Worm (Caenorhabditis elegans) whole organism, late embryonic: ENCODE results near the gene mel-11.

Experiments
- C08G9.2 ChIP-seq: sonication (generic microtip); optimal IDR thresholded peaks from 2 replicates; lab custom pipeline; 2016; ENCODE audit warnings: mild to moderate bottlenecking, missing genetic modification characterization, moderate library complexity, missing compliant biosample characterization
- F13H6.1 ChIP-seq: sonication (generic microtip); optimal IDR thresholded peaks from 2 replicates; lab custom pipeline; 2016; ENCODE audit warnings: missing genetic modification characterization, missing compliant biosample characterization
- T23F11.4 ChIP-seq: fragments of 200-800 bp; sonication (Bioruptor generic); optimal IDR thresholded peaks from 2 replicates; lab custom pipeline; 2018; ENCODE audit warnings: mild to moderate bottlenecking, missing genetic modification characterization, missing compliant biosample characterization
- ahr-1 ChIP-seq: sonication (generic microtip); optimal IDR thresholded peaks from 2 replicates; lab custom pipeline; 2016; ENCODE audit warnings: missing genetic modification characterization, missing compliant biosample characterization
- ama-1 ChIP-seq: fragments of 150-350 bp; optimal IDR thresholded peaks from 2 replicates; lab custom pipeline; 2014
- ceh-19 ChIP-seq: fragments of 200-800 bp; sonication (Bioruptor generic); optimal IDR thresholded peaks from 2 replicates; lab custom pipeline; 2018; ENCODE audit warnings: mild to moderate bottlenecking, missing genetic modification characterization, missing compliant biosample characterization
- ceh-24 ChIP-seq: sonication (generic microtip); optimal IDR thresholded peaks from 2 replicates; lab custom pipeline; 2016; ENCODE audit warnings: mild to moderate bottlenecking, missing genetic modification characterization, missing compliant biosample characterization
- ceh-45 ChIP-seq: fragments of 200-800 bp; sonication (Bioruptor generic); IDR thresholded peaks from 2 replicates; pipeline ENCODE4 v1.3.6; 2022; ENCODE audit warnings: missing genetic modification reagents, missing genetic modification characterization, missing compliant biosample characterization
- ceh-6 ChIP-seq: fragments of 200-800 bp; sonication (Bioruptor generic); optimal IDR thresholded peaks from 2 replicates; lab custom pipeline; 2018; ENCODE audit warnings: mild to moderate bottlenecking, missing genetic modification characterization, missing compliant biosample characterization
- ceh-9 ChIP-seq: sonication (generic microtip); optimal IDR thresholded peaks from 2 replicates; lab custom pipeline; 2016; ENCODE audit warnings: mild to moderate bottlenecking, missing genetic modification characterization, inconsistent platforms, missing compliant biosample characterization
- che-1 ChIP-seq: sonication (generic microtip); optimal IDR thresholded peaks from 2 replicates; lab custom pipeline; 2016; ENCODE audit warnings: mild to moderate bottlenecking, missing genetic modification characterization, missing compliant biosample characterization
- elt-4 ChIP-seq: sonication (generic microtip); optimal IDR thresholded peaks from 2 replicates; lab custom pipeline; 2016; ENCODE audit warnings: missing genetic modification characterization, missing compliant biosample characterization
- ets-4 ChIP-seq: sonication (generic microtip); optimal IDR thresholded peaks from 2 replicates; lab custom pipeline; 2016; ENCODE audit warnings: missing genetic modification characterization, missing compliant biosample characterization
- fax-1 ChIP-seq: sonication (generic microtip); optimal IDR thresholded peaks from 2 replicates; lab custom pipeline; 2016; ENCODE audit warnings: missing genotype, missing genetic modification characterization, missing compliant biosample characterization
- fkh-6 ChIP-seq: sonication (generic microtip); optimal IDR thresholded peaks from 2 replicates; lab custom pipeline; 2016; ENCODE audit warnings: missing genetic modification characterization, missing compliant biosample characterization
- gmeb-2 ChIP-seq: sonication (generic microtip); optimal IDR thresholded peaks from 2 replicates; lab custom pipeline; 2016; ENCODE audit warnings: missing genetic modification characterization, inconsistent platforms, missing compliant biosample characterization
- hlh-15 ChIP-seq: sonication (generic microtip); optimal IDR thresholded peaks from 2 replicates; lab custom pipeline; 2016; ENCODE audit warnings: missing genetic modification characterization, missing compliant biosample characterization
- hlh-30 ChIP-seq: sonication (generic microtip); optimal IDR thresholded peaks from 2 replicates; lab custom pipeline; 2017; ENCODE audit warnings: antibody characterized with exemption, missing genetic modification characterization, missing compliant biosample characterization; ENCODE audit not compliant: insufficient read depth
- hlh-6 ChIP-seq: sonication (generic microtip); optimal IDR thresholded peaks from 2 replicates; lab custom pipeline; 2016; ENCODE audit warnings: missing genotype, missing genetic modification characterization, missing compliant biosample characterization
- lim-6 ChIP-seq: sonication (generic microtip); optimal IDR thresholded peaks from 2 replicates; lab custom pipeline; 2016; ENCODE audit warnings: missing genetic modification characterization, missing compliant biosample characterization
- lin-11 ChIP-seq: fragments of 200-800 bp; sonication (Bioruptor generic); optimal IDR thresholded peaks from 2 replicates; lab custom pipeline; 2018; ENCODE audit warnings: mild to moderate bottlenecking, missing genetic modification characterization, missing compliant biosample characterization
- mec-3 ChIP-seq: sonication (generic microtip); optimal IDR thresholded peaks from 2 replicates; lab custom pipeline; 2016; ENCODE audit warnings: borderline replicate concordance, missing genetic modification characterization, missing compliant biosample characterization
- nhr-11 ChIP-seq: fragments of 150-350 bp; optimal IDR thresholded peaks from 2 replicates; lab custom pipeline; 2014; ENCODE audit warnings: missing biosample characterization, missing genetic modification characterization
- npax-4 ChIP-seq: sonication (generic microtip); optimal IDR thresholded peaks from 2 replicates; lab custom pipeline; 2016; ENCODE audit warnings: missing genetic modification characterization, missing compliant biosample characterization
- odd-2 ChIP-seq: sonication (generic microtip); optimal IDR thresholded peaks from 2 replicates; lab custom pipeline; 2017; ENCODE audit warnings: antibody characterized with exemption, mild to moderate bottlenecking, missing genetic modification characterization, missing compliant biosample characterization
- pag-3 ChIP-seq: sonication (generic microtip); optimal IDR thresholded peaks from 2 replicates; lab custom pipeline; 2016; ENCODE audit warnings: missing compliant biosample characterization, missing genetic modification characterization, borderline replicate concordance
- pax-1 ChIP-seq: fragments of 150-350 bp; optimal IDR thresholded peaks from 2 replicates; lab custom pipeline; 2014; ENCODE audit warnings: missing biosample characterization, missing genetic modification characterization
- pha-2 ChIP-seq: sonication (generic microtip); optimal IDR thresholded peaks from 2 replicates; lab custom pipeline; 2017; ENCODE audit warnings: mild to moderate bottlenecking, missing genetic modification characterization, missing compliant biosample characterization
- sdc-2 ChIP-seq: sonication (generic microtip); optimal IDR thresholded peaks from 2 replicates; lab custom pipeline; 2016; ENCODE audit warnings: missing genotype, missing genetic modification characterization, missing compliant biosample characterization
- sox-4 ChIP-seq: sonication (generic microtip); optimal IDR thresholded peaks from 2 replicates; lab custom pipeline; 2017; ENCODE audit warnings: mild to moderate bottlenecking, missing genetic modification characterization, inconsistent platforms, missing compliant biosample characterization
- syd-9 ChIP-seq: sonication (generic microtip); optimal IDR thresholded peaks from 2 replicates; lab custom pipeline; 2016; ENCODE audit warnings: mild to moderate bottlenecking, missing genetic modification characterization, moderate library complexity, missing compliant biosample characterization
- tbx-2 ChIP-seq: sonication (generic microtip); optimal IDR thresholded peaks from 2 replicates; lab custom pipeline; 2016; ENCODE audit warnings: missing genetic modification characterization, missing compliant biosample characterization
- ttx-3 ChIP-seq: sonication (generic microtip); optimal IDR thresholded peaks from 2 replicates; lab custom pipeline; 2016; ENCODE audit warnings: missing genetic modification reagents, missing genetic modification characterization, missing compliant biosample characterization
- unc-3 ChIP-seq, 2 experiments: fragments of 200-800 bp in 1 of 2; sonication (Bioruptor generic) in 1 of 2; sonication (generic microtip) in 1 of 2; conservative IDR thresholded peaks in 1 of 2; optimal IDR thresholded peaks in 1 of 2; 2 replicates each; pipeline versions ENCODE4 v1.3.6 to Lab custom; 2016 to 2022; ENCODE audit warnings: missing compliant biosample characterization in 2 of 2, missing genetic modification characterization in 2 of 2, missing genetic modification reagents in 1 of 2
- unc-42 ChIP-seq: sonication (generic microtip); optimal IDR thresholded peaks from 2 replicates; lab custom pipeline; 2016; ENCODE audit warnings: missing genotype, missing genetic modification characterization, missing compliant biosample characterization
- unc-55 ChIP-seq: sonication (generic microtip); optimal IDR thresholded peaks from 2 replicates; lab custom pipeline; 2017; ENCODE audit warnings: missing biosample characterization, missing genetic modification reagents, missing genetic modification characterization
- unc-86 ChIP-seq: sonication (generic microtip); optimal IDR thresholded peaks from 2 replicates; lab custom pipeline; 2016; ENCODE audit warnings: missing genetic modification characterization, missing compliant biosample characterization
- ztf-16 ChIP-seq: sonication (generic microtip); optimal IDR thresholded peaks from 2 replicates; lab custom pipeline; 2017; ENCODE audit warnings: missing genetic modification characterization, missing compliant biosample characterization

Gene mel-11

ce11 chrII:9403846-9404245 is 45.5 kb downstream of the mel-11 start, which contains the start of gene Y51B9A.5:
Gene Y51B9A.5, plus strand, starts transcription at chrII:9404146.
- TF ChIP-seq unc-55 = no peak
- TF ChIP-seq ets-4 (tag; lab: Kevin White, UChicago) = no peak
- TF ChIP-seq syd-9 (tag; lab: Kevin White, UChicago) = no peak
- TF ChIP-seq gmeb-2 (tag; lab: Kevin White, UChicago) = no peak
- TF ChIP-seq ahr-1 (tag; lab: Kevin White, UChicago) = no peak
- no peak for TF ChIP-seq fax-1 (tag; lab: Kevin White, UChicago)
- no peak for TF ChIP-seq hlh-15
- no peak for TF ChIP-seq sdc-2 (tag; lab: Kevin White, UChicago)
- TF ChIP-seq elt-4 (tag; lab: Kevin White, UChicago) = no peak
- no peak for TF ChIP-seq ceh-24 (tag; lab: Kevin White, UChicago)
- TF ChIP-seq ama-1 (lab: Kevin White, UChicago) = no peak
- TF ChIP-seq odd-2 (tag; lab: Kevin White, UChicago) = no peak
- TF ChIP-seq pax-1 (tag; lab: Kevin White, UChicago) = no peak
- TF ChIP-seq unc-42 (tag; lab: Kevin White, UChicago) = no peak
- TF ChIP-seq unc-86 (tag; lab: Kevin White, UChicago) = no peak
- TF ChIP-seq ztf-16 (tag; lab: Kevin White, UChicago) = no peak
- TF ChIP-seq ceh-45 = no peak
- no peak for TF ChIP-seq T23F11.4 (GFP tag; lab: Kevin White, UChicago)

ce11 chrII:9407020-9407419 is 48.7 kb downstream of the mel-11 start, which contains the start of gene mpz-6:
Gene mpz-6, minus strand, starts transcription at chrII:9407120.
- TF ChIP-seq syd-9 (tag; lab: Kevin White, UChicago) (no peak), unc-42 (tag; lab: Kevin White, UChicago) (no peak), ttx-3 (tag; lab: Kevin White, UChicago) (no peak), pha-2 (tag; lab: Kevin White, UChicago) (no peak), hlh-6 (tag; lab: Kevin White, UChicago) (no peak), ceh-19 (GFP tag; lab: Kevin White, UChicago) (no peak), unc-86 (tag; lab: Kevin White, UChicago) (no peak), sdc-2 (tag; lab: Kevin White, UChicago) (no peak), ceh-9 (no peak), C08G9.2 (no peak), npax-4 (tag; lab: Kevin White, UChicago) (no peak)
- TF ChIP-seq, all 69 proteins: peak for 0

- no peak for TF ChIP-seq T23F11.4 (GFP tag; lab: Kevin White, UChicago)
- TF ChIP-seq ceh-19 (GFP tag; lab: Kevin White, UChicago) = no peak
- no peak for TF ChIP-seq unc-86 (tag; lab: Kevin White, UChicago)
- TF ChIP-seq nhr-11 = no peak
Observed at ce11 chrII:9407469-9407868, 49.1 kb downstream of the mel-11 start, which contains the start of gene arrd-2. Gene arrd-2, plus strand, starts transcription at chrII:9407769.

- TF ChIP-seq sox-4 (tag; lab: Kevin White, UChicago) = no peak
- no peak for TF ChIP-seq hlh-30 (tag; lab: Kevin White, UChicago)
- TF ChIP-seq gmeb-2 (tag; lab: Kevin White, UChicago) = no peak
Observed at ce11 chrII:9411497-9411896, 53.2 kb downstream of the mel-11 start, which contains the start of gene M176.9. Gene M176.9, minus strand, starts transcription at chrII:9411597.

DNA sequence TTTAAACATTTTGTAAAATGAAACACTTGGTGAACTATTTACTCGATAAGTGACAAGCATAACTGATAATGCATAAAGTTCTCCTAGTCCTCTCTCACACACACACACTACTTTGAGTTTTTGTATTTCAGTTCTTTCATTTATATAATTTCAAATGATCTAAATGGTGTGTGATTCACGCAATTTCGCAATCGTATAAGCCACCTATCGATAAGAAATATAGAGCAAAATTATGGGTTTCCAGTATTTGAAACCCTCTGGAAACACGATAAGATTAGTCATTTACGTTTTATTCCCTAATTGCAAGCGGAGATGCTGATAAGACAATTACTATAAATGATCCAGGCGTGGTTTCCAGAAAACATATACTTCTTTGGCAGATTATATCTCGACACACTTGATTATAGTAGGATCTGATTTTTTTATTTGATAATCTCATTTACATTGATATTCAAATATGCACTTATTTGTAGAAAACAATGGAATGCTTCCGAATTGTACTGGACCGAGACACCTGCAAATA is 53.8 kb downstream of the mel-11 start, which contains the start of gene arrd-3:
Gene arrd-3 (plus strand): TSS at position 473 of the 523 bp plus-strand sequence.
- TF ChIP-seq odd-2 (tag; lab: Kevin White, UChicago) = no peak
- TF ChIP-seq mec-3 (tag; lab: Kevin White, UChicago) = no peak
- TF ChIP-seq lin-11 (tag; lab: Kevin White, UChicago) = no peak
- TF ChIP-seq ets-4 (tag; lab: Kevin White, UChicago) = no peak
- no peak for TF ChIP-seq ahr-1 (tag; lab: Kevin White, UChicago)
- no peak for TF ChIP-seq pag-3 (tag; lab: Kevin White, UChicago)
- TF ChIP-seq C08G9.2 = no peak
- TF ChIP-seq fkh-6 = no peak
- no peak for TF ChIP-seq unc-55
- TF ChIP-seq hlh-15 = no peak
- TF ChIP-seq ama-1 (lab: Kevin White, UChicago) = no peak
- TF ChIP-seq ceh-6 (GFP tag; lab: Kevin White, UChicago) = no peak
- TF ChIP-seq unc-3 (GFP tag; conservative IDR thresholded peaks at IDR 0.05; lab: Robert Waterston, UW) = no peak
- no peak for TF ChIP-seq unc-3 (tag; optimal IDR thresholded peaks at IDR 0.05; lab: Kevin White, UChicago)
- TF ChIP-seq ceh-24 (tag; lab: Kevin White, UChicago) = no peak
- no peak for TF ChIP-seq lim-6 (tag; lab: Kevin White, UChicago)
- no peak for TF ChIP-seq F13H6.1 (tag; lab: Kevin White, UChicago)
- TF ChIP-seq nhr-11 = no peak
- TF ChIP-seq che-1 = no peak
- TF ChIP-seq tbx-2 (tag; lab: Kevin White, UChicago) = no peak
